Worm (Caenorhabditis elegans): ENCODE measurements around the gene tax-4.

Gene tax-4

ce11 chrIII:9152950-9153349 is 28.4 kb upstream of the tax-4 start:
- no peak for TF ChIP-seq F13H6.1 (tag; optimal IDR thresholded peaks at IDR 0.05)
- no peak for TF ChIP-seq elt-4 (tag; optimal IDR thresholded peaks at IDR 0.05)
- TF ChIP-seq ceh-18 (tag; optimal IDR thresholded peaks at IDR 0.05) = no peak
- TF ChIP-seq pha-2 (tag; optimal IDR thresholded peaks at IDR 0.05) = no peak
- TF ChIP-seq npax-4 (tag; optimal IDR thresholded peaks at IDR 0.05) = no peak
- no peak for TF ChIP-seq pat-9 (tag; optimal IDR thresholded peaks at IDR 0.05)
- no peak for TF ChIP-seq elt-2 (tag; optimal IDR thresholded peaks at IDR 0.05)
- no peak for TF ChIP-seq ceh-24 (tag; optimal IDR thresholded peaks at IDR 0.05)
- TF ChIP-seq ceh-48 (tag; optimal IDR thresholded peaks at IDR 0.05) = no peak
- TF ChIP-seq ceh-19 (GFP tag; optimal IDR thresholded peaks at IDR 0.05) = no peak
- no peak for TF ChIP-seq lim-6 (tag; optimal IDR thresholded peaks at IDR 0.05)
- no peak for TF ChIP-seq pax-1 (tag; optimal IDR thresholded peaks at IDR 0.05)
- TF ChIP-seq nhr-11 (tag; optimal IDR thresholded peaks at IDR 0.05) = no peak
- no peak for TF ChIP-seq ahr-1 (tag; optimal IDR thresholded peaks at IDR 0.05)
- no peak for TF ChIP-seq sox-4 (tag; optimal IDR thresholded peaks at IDR 0.05)
- TF ChIP-seq tbx-7 (tag; optimal IDR thresholded peaks at IDR 0.05) = no peak
- no peak for TF ChIP-seq sdc-2 (tag; optimal IDR thresholded peaks at IDR 0.05)
- TF ChIP-seq odd-2 (tag; optimal IDR thresholded peaks at IDR 0.05) = no peak

- TF ChIP-seq ceh-24 (tag; optimal IDR thresholded peaks at IDR 0.05) = no peak
- no peak for TF ChIP-seq ztf-16 (tag; optimal IDR thresholded peaks at IDR 0.05)
- no peak for TF ChIP-seq ama-1 (optimal IDR thresholded peaks at IDR 0.05)
- no peak for TF ChIP-seq tbx-7 (tag; optimal IDR thresholded peaks at IDR 0.05)
- no peak for TF ChIP-seq pros-1 (tag; optimal IDR thresholded peaks at IDR 0.05)
- TF ChIP-seq dmd-4 (tag; optimal IDR thresholded peaks at IDR 0.05; ENCODE audit: borderline replicate concordance) = no peak
- no peak for TF ChIP-seq sox-4 (tag; optimal IDR thresholded peaks at IDR 0.05)
- TF ChIP-seq dve-1 (tag; optimal IDR thresholded peaks at IDR 0.05) = no peak
- TF ChIP-seq npax-4 (tag; optimal IDR thresholded peaks at IDR 0.05) = no peak
- no peak for TF ChIP-seq hlh-6 (tag; optimal IDR thresholded peaks at IDR 0.05)
- TF ChIP-seq ceh-48 (tag; optimal IDR thresholded peaks at IDR 0.05) = no peak
- TF ChIP-seq lin-11 (tag; optimal IDR thresholded peaks at IDR 0.05) = no peak
- no peak for TF ChIP-seq C08G9.2 (tag; optimal IDR thresholded peaks at IDR 0.05)
- TF ChIP-seq pat-9 (tag; optimal IDR thresholded peaks at IDR 0.05) = no peak
- TF ChIP-seq nfya-1 (tag; optimal IDR thresholded peaks at IDR 0.05) = no peak
Observed at ce11 chrIII:9153809-9154208, 27.5 kb upstream of the tax-4 start, which contains the start of gene nhl-1. Gene nhl-1, minus strand, starts transcription at chrIII:9153909.

ce11 chrIII:9154766-9155165 is 26.6 kb upstream of the tax-4 start, which contains the start of gene irld-34:
Gene irld-34, plus strand, starts transcription at chrIII:9155066.
- TF ChIP-seq ztf-16 (tag; optimal IDR thresholded peaks at IDR 0.05) (no peak), K09A11.1 (tag; optimal IDR thresholded peaks at IDR 0.05; ENCODE audit: insufficient read depth) (no peak), ceh-24 (tag; optimal IDR thresholded peaks at IDR 0.05) (no peak), hlh-8 (tag; optimal IDR thresholded peaks at IDR 0.05) (no peak), ama-1 (optimal IDR thresholded peaks at IDR 0.05) (no peak), tbx-2 (tag; optimal IDR thresholded peaks at IDR 0.05) (no peak), hlh-30 (tag; optimal IDR thresholded peaks at IDR 0.05; ENCODE audit: insufficient read depth) (no peak)

ce11 chrIII:9161553-9161952 is 19.8 kb upstream of the tax-4 start, which contains the start of gene ptr-9:
Gene ptr-9, minus strand, starts transcription at chrIII:9161653.
- TF ChIP-seq nhr-232 (tag; optimal IDR thresholded peaks at IDR 0.05) (no peak), pha-2 (tag; optimal IDR thresholded peaks at IDR 0.05) (no peak), zip-5 (tag; optimal IDR thresholded peaks at IDR 0.05) (no peak), unc-86 (tag; optimal IDR thresholded peaks at IDR 0.05) (no peak), madf-2 (tag; optimal IDR thresholded peaks at IDR 0.05) (no peak), ceh-34 (tag; optimal IDR thresholded peaks at IDR 0.05) (no peak), ceh-9 (tag; optimal IDR thresholded peaks at IDR 0.05) (no peak), K02D7.2 (tag; optimal IDR thresholded peaks at IDR 0.05) (no peak), ceh-30 (tag; optimal IDR thresholded peaks at IDR 0.05) (no peak), rnt-1 (tag; optimal IDR thresholded peaks at IDR 0.05) (no peak), tbx-2 (tag; optimal IDR thresholded peaks at IDR 0.05) (no peak), pag-3 (tag; optimal IDR thresholded peaks at IDR 0.05; ENCODE audit: borderline replicate concordance) (no peak)

All from whole organism, late embryonic.